Worm (Caenorhabditis elegans) whole organism, young adult: ENCODE data around the gene str-246.

ENCODE experiments used
- B0035.1 ChIP-seq: sonication (generic microtip); optimal IDR thresholded peaks from 2 replicates; lab custom pipeline; 2016; ENCODE audit warnings: missing genetic modification characterization, mild to moderate bottlenecking, missing compliant biosample characterization, missing genotype, missing genetic modification reagents
- B0261.1 ChIP-seq: sonication (generic microtip); optimal IDR thresholded peaks from 2 replicates; lab custom pipeline; 2016; ENCODE audit warnings: mild to moderate bottlenecking, missing genetic modification characterization, moderate library complexity, missing compliant biosample characterization
- F10E7.11 ChIP-seq: sonication (generic microtip); optimal IDR thresholded peaks from 2 replicates; lab custom pipeline; 2017; ENCODE audit warnings: mild to moderate bottlenecking, missing genetic modification characterization, moderate library complexity, missing compliant biosample characterization
- F23B12.7 ChIP-seq: sonication (generic microtip); optimal IDR thresholded peaks from 2 replicates; lab custom pipeline; 2017; ENCODE audit warnings: missing genetic modification characterization, mild to moderate bottlenecking, missing compliant biosample characterization, antibody characterized with exemption, moderate library complexity; ENCODE audit not compliant: insufficient read depth
- F37B4.10 ChIP-seq: fragments of 200-800 bp; sonication (Bioruptor generic); IDR thresholded peaks from 2 replicates; pipeline ENCODE4 v1.3.6; 2022; ENCODE audit warnings: missing genetic modification characterization, missing compliant biosample characterization
- F52B5.7 ChIP-seq: sonication (generic microtip); optimal IDR thresholded peaks from 2 replicates; lab custom pipeline; 2016; ENCODE audit warnings: mild to moderate bottlenecking, missing genetic modification characterization, missing compliant biosample characterization
- F57C9.4 ChIP-seq: sonication (generic microtip); optimal IDR thresholded peaks from 2 replicates; lab custom pipeline; 2017; ENCODE audit warnings: mild to moderate bottlenecking, missing genetic modification characterization, missing compliant biosample characterization
- Y53G8AR.9 ChIP-seq: fragments of 200-800 bp; sonication (Bioruptor generic); conservative IDR thresholded peaks from 2 replicates; pipeline ENCODE4 v1.3.6; 2022; ENCODE audit warnings: missing genetic modification reagents, missing genetic modification characterization, missing compliant biosample characterization
- Y95B8A.8 ChIP-seq: fragments of 200-800 bp; sonication (Bioruptor generic); IDR thresholded peaks from 2 replicates; pipeline ENCODE4 v1.3.6; 2022; ENCODE audit warnings: missing genetic modification reagents, missing genetic modification characterization, missing compliant biosample characterization
- cebp-1 ChIP-seq, 2 experiments: fragments of 200-800 bp in 1 of 2; sonication (Bioruptor generic) in 1 of 2; sonication (generic microtip) in 1 of 2; IDR thresholded peaks in 1 of 2; optimal IDR thresholded peaks in 1 of 2; 2 replicates each; pipeline versions ENCODE4 v1.3.6 to Lab custom; 2017 to 2022; ENCODE audit warnings: missing compliant biosample characterization in 2 of 2, missing genetic modification characterization in 2 of 2, mild to moderate bottlenecking in 1 of 2, missing genetic modification reagents in 1 of 2, moderate library complexity in 1 of 2
- ceh-58 ChIP-seq: fragments of 200-800 bp; sonication (Bioruptor generic); IDR thresholded peaks from 2 replicates; pipeline ENCODE4 v1.3.6; 2022; ENCODE audit warnings: missing genetic modification characterization, missing compliant biosample characterization
- chd-7 ChIP-seq: sonication (generic microtip); optimal IDR thresholded peaks from 2 replicates; lab custom pipeline; 2016; ENCODE audit warnings: mild to moderate bottlenecking, missing genetic modification characterization, moderate library complexity, missing compliant biosample characterization
- dpl-1 ChIP-seq: fragments of 150-350 bp; optimal IDR thresholded peaks from 2 replicates; lab custom pipeline; 2014; ENCODE audit warnings: missing biosample characterization, missing genetic modification reagents, missing genetic modification characterization
- ekl-4 ChIP-seq: fragments of 200-800 bp; sonication (Bioruptor generic); IDR thresholded peaks from 2 replicates; pipeline ENCODE4 v1.3.6; 2022; ENCODE audit warnings: missing genetic modification reagents, missing genetic modification characterization, missing compliant biosample characterization
- ets-4 ChIP-seq: fragments of 200-800 bp; sonication (Bioruptor generic); optimal IDR thresholded peaks from 2 replicates; lab custom pipeline; 2018; ENCODE audit warnings: mild to moderate bottlenecking, missing genetic modification characterization, missing compliant biosample characterization
- lag-1 ChIP-seq: fragments of 200-800 bp; sonication (Bioruptor generic); IDR thresholded peaks from 2 replicates; pipeline ENCODE4 v1.3.6; 2022; ENCODE audit warnings: missing genetic modification reagents, missing genetic modification characterization, missing compliant biosample characterization
- let-526 ChIP-seq: fragments of 200-800 bp; sonication (Bioruptor generic); IDR thresholded peaks from 2 replicates; pipeline ENCODE4 v1.3.6; 2022; ENCODE audit warnings: missing genetic modification reagents, missing genetic modification characterization, missing compliant biosample characterization
- lin-35 ChIP-seq, 3 experiments: fragments of 150-350 bp in 2 of 3; sonication (generic microtip) in 1 of 3; optimal IDR thresholded peaks; 2 replicates each; lab custom pipeline; 2014 to 2018; ENCODE audit warnings: missing biosample characterization in 3 of 3, missing genetic modification characterization in 3 of 3, missing genetic modification reagents in 3 of 3
- lsl-1 ChIP-seq: fragments of 200-800 bp; sonication (Bioruptor generic); optimal IDR thresholded peaks from 2 replicates; lab custom pipeline; 2018; ENCODE audit warnings: mild to moderate bottlenecking, missing genetic modification characterization, moderate library complexity, missing compliant biosample characterization
- lsy-27 ChIP-seq: sonication (generic microtip); optimal IDR thresholded peaks from 2 replicates; lab custom pipeline; 2017; ENCODE audit warnings: missing genetic modification characterization, mild to moderate bottlenecking, missing compliant biosample characterization, antibody characterized with exemption, missing genotype, borderline replicate concordance; ENCODE audit not compliant: insufficient read depth
- madf-6 ChIP-seq: fragments of 200-800 bp; sonication (Bioruptor generic); IDR thresholded peaks from 2 replicates; pipeline ENCODE4 v1.3.6; 2022; ENCODE audit warnings: missing genetic modification reagents, missing genetic modification characterization, missing compliant biosample characterization
- mcd-1 ChIP-seq: fragments of 200-800 bp; sonication (Bioruptor generic); IDR thresholded peaks from 2 replicates; pipeline ENCODE4 v1.3.6; 2022; ENCODE audit warnings: missing genetic modification reagents, missing genetic modification characterization, missing compliant biosample characterization
- nfyb-1 ChIP-seq: fragments of 200-800 bp; sonication (Bioruptor generic); IDR thresholded peaks from 2 replicates; pipeline ENCODE4 v1.3.6; 2022; ENCODE audit warnings: missing genetic modification reagents, missing genetic modification characterization, missing compliant biosample characterization
- nhr-80 ChIP-seq: sonication (generic microtip); optimal IDR thresholded peaks from 2 replicates; lab custom pipeline; 2016; ENCODE audit warnings: missing genetic modification characterization, missing compliant biosample characterization
- sdz-38 ChIP-seq: sonication (generic microtip); optimal IDR thresholded peaks from 2 replicates; lab custom pipeline; 2016; ENCODE audit warnings: missing genotype, missing genetic modification characterization, missing compliant biosample characterization
- snpc-1.3 ChIP-seq: sonication (generic microtip); optimal IDR thresholded peaks from 2 replicates; lab custom pipeline; 2017; ENCODE audit warnings: missing genetic modification characterization, mild to moderate bottlenecking, missing compliant biosample characterization, antibody characterized with exemption, moderate library complexity, missing genotype, missing genetic modification reagents; ENCODE audit not compliant: insufficient read depth
- xnd-1 ChIP-seq: sonication (generic microtip); optimal IDR thresholded peaks from 2 replicates; lab custom pipeline; 2016; ENCODE audit warnings: missing genotype, missing genetic modification reagents, missing genetic modification characterization, missing compliant biosample characterization
- zfh-2 ChIP-seq: fragments of 200-800 bp; sonication (Bioruptor generic); conservative IDR thresholded peaks from 2 replicates; pipeline ENCODE4 v1.3.6; 2022; ENCODE audit warnings: missing genetic modification reagents, missing genetic modification characterization, missing compliant biosample characterization
- ztf-25 ChIP-seq: fragments of 200-800 bp; sonication (Bioruptor generic); IDR thresholded peaks from 2 replicates; pipeline ENCODE4 v1.3.6; 2022; ENCODE audit warnings: missing genetic modification reagents, missing genetic modification characterization, missing compliant biosample characterization
- ztf-3 ChIP-seq: fragments of 200-800 bp; sonication (Bioruptor generic); optimal IDR thresholded peaks from 2 replicates; lab custom pipeline; 2018; ENCODE audit warnings: mild to moderate bottlenecking, missing genetic modification characterization, missing compliant biosample characterization

str-246 gene

DNA sequence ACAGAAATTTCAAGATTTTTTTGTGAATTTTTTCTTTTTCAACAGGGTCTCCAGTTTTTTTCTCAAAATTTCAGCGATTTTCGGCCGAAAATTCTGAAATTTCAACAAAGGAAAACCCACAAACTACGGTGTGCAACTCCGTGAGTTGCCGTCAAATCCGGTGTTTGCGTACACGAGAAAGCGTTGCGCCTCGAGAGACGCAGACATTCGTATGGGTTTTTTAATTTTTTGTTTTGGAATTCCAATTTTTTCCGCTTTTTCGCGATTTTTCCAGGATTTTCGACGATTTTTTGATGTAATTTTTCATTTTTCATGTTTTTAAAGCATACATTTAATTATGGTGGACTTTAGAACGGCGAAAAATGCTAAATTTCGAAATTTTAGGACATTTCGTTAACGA lies 41.4 kb upstream of the str-246 start (continued):
- TF ChIP-seq F23B12.7 (tag; lab: Kevin White, UChicago) (peak; percentile 75), F57C9.4 (tag; lab: Kevin White, UChicago) (no peak), let-526 (no peak), lin-35 (GFP tag; optimal IDR thresholded peaks at IDR 0.05; lab: Kevin White, UChicago) (peak in 1 of 3 experiments; percentile 28), sdz-38 (tag; lab: Kevin White, UChicago) (no peak)

DNA sequence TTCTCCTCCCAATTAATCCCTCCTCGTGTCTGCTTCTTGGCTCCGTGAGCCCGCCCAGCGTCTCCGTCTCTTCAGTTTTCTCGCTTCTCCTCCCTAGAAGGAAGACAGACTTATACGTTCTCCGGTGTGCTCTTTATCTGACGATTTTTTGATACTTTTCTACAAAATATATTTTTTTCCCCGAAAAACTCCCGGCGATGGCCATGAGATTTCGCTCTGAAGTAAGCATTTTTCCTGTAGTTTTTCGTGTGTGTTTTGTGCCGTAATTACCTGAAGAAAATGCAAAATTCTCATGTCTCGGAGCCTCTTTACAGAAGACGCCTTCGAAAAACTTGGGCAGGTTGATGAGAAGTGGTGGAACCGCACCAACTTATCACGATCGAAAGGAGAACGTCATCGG lies 40.9 kb upstream of the str-246 start, which contains the start of gene spat-2:
spat-2 (plus strand) TSS at position 301 of the 400 bp plus-strand sequence.
- TF ChIP-seq B0035.1 (tag; lab: Kevin White, UChicago) (no peak), ceh-58 (GFP tag; lab: Robert Waterston, UW) (no peak), snpc-1.3 (tag; lab: Kevin White, UChicago) (no peak), lsy-27 (tag; lab: Kevin White, UChicago) (no peak), ekl-4 (GFP tag; lab: Robert Waterston, UW) (no peak), lag-1 (GFP tag; lab: Robert Waterston, UW) (no peak), ztf-25 (GFP tag; lab: Robert Waterston, UW) (no peak), F10E7.11 (tag; lab: Kevin White, UChicago) (no peak)

DNA sequence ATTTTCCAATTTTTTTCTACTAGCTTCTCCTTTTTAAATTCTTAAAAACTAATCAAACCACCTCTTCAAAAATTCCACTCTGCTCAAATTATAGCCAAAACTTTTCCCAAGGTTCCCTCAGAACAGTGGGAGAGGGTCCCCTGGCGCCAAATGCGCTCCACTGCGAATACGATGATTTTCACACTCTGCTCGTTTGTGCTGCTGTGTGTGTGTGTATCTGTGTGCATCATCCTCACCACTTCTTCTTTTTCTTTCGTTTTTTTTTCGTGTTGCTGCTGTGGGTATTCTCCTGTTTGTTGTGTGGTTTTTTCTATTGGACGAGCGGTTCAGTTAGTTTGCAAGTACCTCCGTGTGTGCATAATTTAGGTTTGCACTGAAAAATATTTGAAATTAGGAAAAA lies 38.3 kb upstream of the str-246 start:
- TF ChIP-seq ztf-3 (GFP tag; lab: Kevin White, UChicago) (no peak), ets-4 (no peak), ztf-25 (GFP tag; lab: Robert Waterston, UW) (no peak), nfyb-1 (GFP tag; lab: Robert Waterston, UW) (no peak), lsl-1 (GFP tag; lab: Kevin White, UChicago) (no peak), Y53G8AR.9 (GFP tag; lab: Robert Waterston, UW) (no peak), Y95B8A.8 (no peak), F37B4.10 (GFP tag; lab: Robert Waterston, UW) (no peak), F52B5.7 (no peak), mcd-1 (GFP tag; lab: Robert Waterston, UW) (0 out of 2 replicates have a peak, but pooled peaks have one; percentile 10), xnd-1 (tag; lab: Kevin White, UChicago) (no peak), zfh-2 (GFP tag; lab: Robert Waterston, UW) (0 out of 2 replicates have a peak, but pooled peaks have one; percentile 23), B0261.1 (tag; lab: Kevin White, UChicago) (no peak), chd-7 (tag; lab: Kevin White, UChicago) (no peak), ceh-58 (GFP tag; lab: Robert Waterston, UW) (no peak), lin-35 (GFP tag; optimal IDR thresholded peaks at IDR 0.05; lab: Kevin White, UChicago) (no peak)

DNA sequence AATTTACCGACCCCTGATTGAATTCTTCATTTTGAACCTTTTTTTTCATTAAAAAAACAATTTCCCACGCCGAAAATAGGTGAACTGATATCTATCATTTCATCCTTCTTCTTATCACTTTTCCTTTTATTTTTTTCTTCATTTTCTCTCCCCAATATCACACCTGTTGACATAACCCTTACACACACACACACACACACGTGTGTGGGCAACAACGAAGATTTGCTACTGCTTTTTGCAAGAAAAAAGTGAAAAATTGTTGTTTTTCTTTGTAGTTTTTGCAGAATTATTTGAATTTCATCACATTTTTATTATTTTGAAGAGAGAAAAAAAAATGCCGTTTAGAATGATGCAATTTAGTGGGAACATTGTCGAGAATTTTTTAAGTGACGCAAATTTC lies 36.9 kb upstream of the str-246 start:
- TF ChIP-seq nhr-80 (peak; percentile 29), ztf-25 (GFP tag; lab: Robert Waterston, UW) (no peak)

DNA sequence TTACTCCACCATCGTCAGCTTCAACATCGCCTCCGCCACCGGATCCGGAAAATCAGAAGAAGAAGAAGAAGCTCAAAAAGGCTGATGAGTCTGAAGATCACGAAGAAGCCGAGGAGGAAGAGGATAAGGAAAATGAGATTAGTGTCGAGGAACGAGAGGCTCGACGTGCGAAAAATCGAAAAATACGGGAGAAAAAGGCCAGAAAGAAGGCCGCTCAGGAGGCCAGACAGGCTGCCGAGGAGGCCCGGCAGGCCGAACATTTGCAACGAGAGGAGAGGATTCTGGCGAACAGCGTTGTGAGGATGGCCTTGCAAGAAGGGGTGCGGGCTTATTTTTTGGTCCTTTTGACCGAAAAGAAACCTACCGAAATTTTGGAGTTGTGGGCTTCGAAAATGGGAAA lies 32.3 kb upstream of the str-246 start:
- peak; percentile 69 for TF ChIP-seq zfh-2 (GFP tag; lab: Robert Waterston, UW)
- no peak for TF ChIP-seq madf-6 (GFP tag; lab: Robert Waterston, UW)

DNA sequence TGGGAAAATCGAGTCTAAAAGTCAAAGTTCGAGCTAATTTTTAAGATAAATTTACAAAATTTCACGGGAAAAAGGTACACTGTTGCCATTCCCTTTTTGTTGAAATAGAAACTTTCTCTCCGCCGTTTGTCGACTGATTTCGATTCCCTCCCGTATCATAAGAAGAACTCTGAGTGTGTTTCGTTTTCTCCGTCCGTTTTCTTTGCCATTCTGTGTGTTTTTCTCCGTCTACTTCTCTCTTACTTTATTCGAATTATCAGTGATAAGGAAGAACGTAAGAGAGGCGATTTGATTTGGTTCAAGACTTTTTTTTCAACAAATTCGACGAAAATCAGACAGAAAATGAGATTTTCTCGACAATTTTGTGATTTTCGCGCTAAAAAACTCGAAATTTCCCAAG lies 31.0 kb upstream of the str-246 start:
- TF ChIP-seq cebp-1 (GFP tag; IDR thresholded peaks at IDR 0.05; lab: Robert Waterston, UW): no peak
- peak; percentile 2 for TF ChIP-seq cebp-1 (tag; optimal IDR thresholded peaks at IDR 0.05; lab: Kevin White, UChicago)
- TF ChIP-seq dpl-1 (GFP tag; lab: Kevin White, UChicago): no peak
- TF ChIP-seq nhr-80: peak; percentile 76
